Fruit fly (Drosophila melanogaster) S2 (cell line): ENCODE results near the gene CG31388.

Experiments
- CG8478 ChIP-seq: fragments of >200 bp; optimal IDR thresholded peaks from 2 replicates; lab custom pipeline; 2018
- CTCF ChIP-seq, 2 experiments: fragments of >200 bp; optimal IDR thresholded peaks; 2 replicates each; lab custom pipeline; 2018

- TF ChIP-seq CG8478 (lab: Kevin White, UChicago), result no peak
- TF ChIP-seq CTCF (optimal IDR thresholded peaks at IDR 0.05; lab: Kevin White, UChicago), result no peak
Observed at dm6 chr3R:11199227-11199835, 38.3 kb upstream of the CG31388 start.
